Worm (Caenorhabditis elegans): Measurements from ENCODE around the gene mdt-6.

ce11 chrV:7076161-7076560, 16.7 kb upstream of the mdt-6 start:
- TF ChIP-seq him-1 (tag; optimal IDR thresholded peaks at IDR 0.05) (no peak), dao-5 (tag; optimal IDR thresholded peaks at IDR 0.05) (no peak)
